Fruit fly (Drosophila melanogaster) whole organism, wandering third instar larva: Measurements from ENCODE around the gene escl.

Source experiments
- Dfd ChIP-seq: fragments of >200 bp; optimal IDR thresholded peaks from 2 replicates; lab custom pipeline; 2017; ENCODE audit warnings: missing biosample characterization, missing genetic modification characterization
- Dif ChIP-seq: fragments of 200-275, 200-300 bp; sonication (Bioruptor generic); optimal IDR thresholded peaks from 2 replicates; lab custom pipeline; 2018; ENCODE audit warnings: missing biosample characterization, missing genetic modification characterization; ENCODE audit not compliant: partially characterized antibody
- GATAd ChIP-seq: sonication (Bioruptor generic); optimal IDR thresholded peaks from 2 replicates; lab custom pipeline; 2016; ENCODE audit warnings: missing biosample characterization, missing genetic modification characterization
- Hr83 ChIP-seq: fragments of 200-300 bp; sonication (Bioruptor generic); optimal IDR thresholded peaks from 2 replicates; lab custom pipeline; 2016; ENCODE audit warnings: missing biosample characterization, mild to moderate bottlenecking, missing genetic modification characterization, moderate library complexity; ENCODE audit not compliant: poor library complexity, severe bottlenecking
- Myc ChIP-seq: fragments of >200 bp; optimal IDR thresholded peaks from 2 replicates; lab custom pipeline; 2017
- N ChIP-seq: fragments of >200 bp; optimal IDR thresholded peaks from 2 replicates; lab custom pipeline; 2018; ENCODE audit warnings: missing biosample characterization, missing external identifiers, missing genetic modification characterization
- br ChIP-seq: fragments of 200-800 bp; sonication (Bioruptor generic); optimal IDR thresholded peaks from 2 replicates; lab custom pipeline; 2016; ENCODE audit warnings: missing biosample characterization, missing genetic modification characterization
- fru ChIP-seq: fragments of 200-800 bp; sonication (Bioruptor generic); optimal IDR thresholded peaks from 3 replicates; lab custom pipeline; 2016; ENCODE audit warnings: missing biosample characterization, mild to moderate bottlenecking, missing genetic modification characterization
- h ChIP-seq: fragments of 200-800 bp; sonication (Bioruptor generic); optimal IDR thresholded peaks from 3 replicates; lab custom pipeline; 2016; ENCODE audit warnings: missing biosample characterization, mild to moderate bottlenecking, missing genetic modification characterization
- lola ChIP-seq: fragments of >200 bp; optimal IDR thresholded peaks from 2 replicates; lab custom pipeline; 2017; ENCODE audit warnings: missing biosample characterization, missing genetic modification characterization
- psq ChIP-seq: fragments of 200-800 bp; sonication (Bioruptor generic); optimal IDR thresholded peaks from 3 replicates; lab custom pipeline; 2017; ENCODE audit warnings: missing biosample characterization, mild to moderate bottlenecking, missing genetic modification characterization, moderate library complexity
- usp ChIP-seq: fragments of >200 bp; optimal IDR thresholded peaks from 2 replicates; lab custom pipeline; 2017; ENCODE audit warnings: missing biosample characterization, missing genetic modification characterization
- woc ChIP-seq: sonication (Bioruptor generic); optimal IDR thresholded peaks from 2 replicates; lab custom pipeline; 2016; ENCODE audit warnings: missing biosample characterization, mild to moderate bottlenecking, missing genetic modification characterization

- TF ChIP-seq Hr83 = no peak
- TF ChIP-seq br (GFP tag; lab: Kevin White, UChicago) = no peak
- no peak for TF ChIP-seq lola (GFP tag; lab: Kevin White, UChicago)
- no peak for TF ChIP-seq fru (GFP tag; lab: Kevin White, UChicago)
- TF ChIP-seq psq = no peak
- no peak for TF ChIP-seq Dfd (GFP tag; lab: Kevin White, UChicago)
- TF ChIP-seq N (GFP tag; lab: Kevin White, UChicago) = no peak
- no peak for TF ChIP-seq Myc
- no peak for TF ChIP-seq usp
- TF ChIP-seq h (GFP tag; lab: Kevin White, UChicago) = no peak
- TF ChIP-seq woc = no peak
- no peak for TF ChIP-seq Dif (GFP tag; lab: Kevin White, UChicago)
- TF ChIP-seq GATAd = no peak
Observed at dm6 chr2L:12024104-12024503, 33.4 kb downstream of the escl start.
